Fruit fly (Drosophila melanogaster) whole organism, embryonic: ENCODE measurements around the gene dpr18.

Experiments used
- Asciz ChIP-seq: fragments of 200-800 bp; sonication (Bioruptor generic); optimal IDR thresholded peaks from 2 replicates; lab custom pipeline; 2017; ENCODE audit warnings: missing biosample characterization, mild to moderate bottlenecking, missing genetic modification characterization, missing genetic modification reagents
- CG10543 ChIP-seq: fragments of 200-800 bp; sonication (Bioruptor generic); optimal IDR thresholded peaks from 3 replicates; lab custom pipeline; 2017; ENCODE audit warnings: missing biosample characterization, mild to moderate bottlenecking, missing genetic modification characterization, moderate library complexity
- CG13287 ChIP-seq: fragments of 200-800 bp; sonication (Bioruptor generic); IDR thresholded peaks from 2 replicates; pipeline ENCODE4 v1.3.6; 2022; ENCODE audit warnings: missing biosample characterization, missing genetic modification characterization; ENCODE audit not compliant: partially characterized antibody
- CG1529 ChIP-seq: fragments of 200-800 bp; sonication (Bioruptor generic); optimal IDR thresholded peaks from 3 replicates; lab custom pipeline; 2018; ENCODE audit warnings: missing biosample characterization, missing genetic modification characterization
- CG16813 ChIP-seq: fragments of 200-800 bp; sonication (Bioruptor generic); IDR thresholded peaks from 3 replicates; pipeline ENCODE4 v1.3.6; 2022; ENCODE audit warnings: missing biosample characterization, missing genetic modification characterization; ENCODE audit not compliant: partially characterized antibody
- CG2129 ChIP-seq: fragments of 200-800 bp; sonication (Bioruptor generic); IDR thresholded peaks from 2 replicates; pipeline ENCODE4 v1.3.6; 2022; ENCODE audit warnings: missing biosample characterization, missing genetic modification characterization; ENCODE audit not compliant: partially characterized antibody
- CG2199 ChIP-seq: fragments of 200-800 bp; sonication (Bioruptor generic); IDR thresholded peaks from 3 replicates; pipeline ENCODE4 v1.3.6; 2022; ENCODE audit warnings: missing biosample characterization, missing genetic modification characterization
- CG2712 ChIP-seq: fragments of 200-800 bp; optimal IDR thresholded peaks from 3 replicates; lab custom pipeline; 2019; ENCODE audit warnings: missing biosample characterization, mild to moderate bottlenecking, missing genetic modification characterization, moderate library complexity
- CG30403 ChIP-seq: fragments of 200-800 bp; sonication (Bioruptor generic); optimal IDR thresholded peaks from 3 replicates; lab custom pipeline; 2016; ENCODE audit warnings: missing biosample characterization, missing genetic modification characterization
- CG3281 ChIP-seq: fragments of 200-800 bp; sonication (Bioruptor generic); optimal IDR thresholded peaks from 3 replicates; lab custom pipeline; 2017; ENCODE audit warnings: missing biosample characterization, mild to moderate bottlenecking, missing genetic modification characterization
- CG4617 ChIP-seq: fragments of 200-800 bp; sonication (Bioruptor generic); optimal IDR thresholded peaks from 3 replicates; lab custom pipeline; 2016; ENCODE audit warnings: missing biosample characterization, missing genetic modification characterization, borderline replicate concordance
- CG7556 ChIP-seq: fragments of 200-800 bp; sonication (Bioruptor generic); optimal IDR thresholded peaks from 2 replicates; lab custom pipeline; 2017; ENCODE audit warnings: missing biosample characterization, mild to moderate bottlenecking, missing genetic modification characterization
- CG7786 ChIP-seq: fragments of 200-800 bp; sonication (Bioruptor generic); optimal IDR thresholded peaks from 2 replicates; lab custom pipeline; 2016; ENCODE audit warnings: missing biosample characterization, missing genetic modification characterization
- CG7928 ChIP-seq: fragments of 200-800 bp; sonication (Bioruptor generic); optimal IDR thresholded peaks from 2 replicates; lab custom pipeline; 2017; ENCODE audit warnings: missing biosample characterization, mild to moderate bottlenecking, missing genetic modification characterization
- CTCF ChIP-seq: fragments of 200-800 bp; sonication (Bioruptor generic); optimal IDR thresholded peaks from 2 replicates; lab custom pipeline; 2017; ENCODE audit warnings: missing biosample characterization, mild to moderate bottlenecking, missing genetic modification characterization, moderate library complexity
- Camta ChIP-seq: fragments of 200-800 bp; sonication (Bioruptor generic); optimal IDR thresholded peaks from 2 replicates; lab custom pipeline; 2016; ENCODE audit warnings: missing biosample characterization, missing genetic modification characterization
- Dek ChIP-seq: fragments of 200-800 bp; sonication (Bioruptor generic); optimal IDR thresholded peaks from 3 replicates; lab custom pipeline; 2019; ENCODE audit warnings: missing biosample characterization, mild to moderate bottlenecking, missing genetic modification characterization, moderate library complexity
- Ets65A ChIP-seq: fragments of 200-800 bp; sonication (Bioruptor generic); peaks from one replicate; lab custom pipeline; 2016; ENCODE audit warnings: missing biosample characterization, missing genetic modification characterization
- HLH4C ChIP-seq: fragments of 200-800 bp; sonication (Bioruptor generic); IDR thresholded peaks from 3 replicates; pipeline ENCODE4 v1.3.6; 2022; ENCODE audit warnings: missing biosample characterization, missing genetic modification characterization; ENCODE audit not compliant: partially characterized antibody
- Hr78 ChIP-seq, 2 experiments: fragments of 200-800 bp in 1 of 2; fragments of >200 bp in 1 of 2; sonication (Bioruptor generic) in 1 of 2; optimal IDR thresholded peaks; 2 replicates each; lab custom pipeline; 2017 to 2019; ENCODE audit warnings: missing biosample characterization in 2 of 2, missing genetic modification characterization in 2 of 2, mild to moderate bottlenecking in 1 of 2, moderate library complexity in 1 of 2
- Max ChIP-seq: fragments of 200-800 bp; sonication (Bioruptor generic); optimal IDR thresholded peaks from 2 replicates; lab custom pipeline; 2016; ENCODE audit warnings: missing biosample characterization, mild to moderate bottlenecking, missing genetic modification characterization
- Oli ChIP-seq: fragments of 200-800 bp; sonication (Bioruptor generic); optimal IDR thresholded peaks from 2 replicates; lab custom pipeline; 2018; ENCODE audit warnings: missing biosample characterization, mild to moderate bottlenecking, missing genetic modification characterization, moderate library complexity
- Poxn ChIP-seq: fragments of 200-800 bp; sonication (Bioruptor generic); IDR thresholded peaks from 2 replicates; pipeline ENCODE4 v1.3.6; 2022; ENCODE audit warnings: missing biosample characterization, missing genetic modification characterization
- Ptx1 ChIP-seq: fragments of 200-800 bp; sonication (Bioruptor generic); IDR thresholded peaks from 2 replicates; pipeline ENCODE4 v1.3.6; 2022; ENCODE audit warnings: missing biosample characterization, missing genetic modification characterization
- Ravus ChIP-seq: fragments of 200-800 bp; sonication (Bioruptor generic); IDR thresholded peaks from 2 replicates; pipeline ENCODE4 v1.3.6; 2022; ENCODE audit warnings: missing biosample characterization, missing genetic modification characterization
- Rfx ChIP-seq: fragments of 200-800 bp; sonication (Bioruptor generic); IDR thresholded peaks from 2 replicates; pipeline ENCODE4 v1.3.6; 2022; ENCODE audit warnings: missing biosample characterization, missing genetic modification characterization
- Sry-δ ChIP-seq: fragments of 200-800 bp; sonication (Bioruptor generic); optimal IDR thresholded peaks from 2 replicates; lab custom pipeline; 2016; ENCODE audit warnings: missing biosample characterization, missing genetic modification characterization
- Stat92E ChIP-seq, 3 experiments: fragments of >200 bp in 2 of 3; fragments of 200-800 bp in 1 of 3; sonication (Bioruptor generic) in 1 of 3; optimal IDR thresholded peaks; 2 replicates each; lab custom pipeline; 2017 to 2019; ENCODE audit warnings: missing biosample characterization in 3 of 3, missing genetic modification characterization in 3 of 3, mild to moderate bottlenecking in 1 of 3, moderate library complexity in 1 of 3
- Tbp ChIP-seq: fragments of >200 bp; optimal IDR thresholded peaks from 2 replicates; lab custom pipeline; 2018; ENCODE audit warnings: missing biosample characterization, missing genetic modification characterization
- abd-A ChIP-seq: fragments of 200-800 bp; sonication (Bioruptor generic); optimal IDR thresholded peaks from 3 replicates; lab custom pipeline; 2019; ENCODE audit warnings: missing biosample characterization, mild to moderate bottlenecking, missing genetic modification characterization, moderate library complexity
- ara ChIP-seq: fragments of 200-800 bp; sonication (Bioruptor generic); IDR thresholded peaks from 2 replicates; pipeline ENCODE4 v1.3.6; 2022; ENCODE audit warnings: missing biosample characterization, missing genetic modification characterization
- bbx ChIP-seq: fragments of 200-800 bp; sonication (Bioruptor generic); IDR thresholded peaks from 2 replicates; pipeline ENCODE4 v1.3.6; 2022; ENCODE audit warnings: missing biosample characterization, missing genetic modification characterization; ENCODE audit not compliant: partially characterized antibody
- btn ChIP-seq: fragments of 200-800 bp; sonication (Bioruptor generic); optimal IDR thresholded peaks from 2 replicates; lab custom pipeline; 2016; ENCODE audit warnings: missing biosample characterization, missing genetic modification characterization
- chinmo ChIP-seq: fragments of 200-800 bp; sonication (Bioruptor generic); IDR thresholded peaks from 4 replicates; pipeline ENCODE4 v1.3.6; 2022; ENCODE audit warnings: missing biosample characterization, missing genetic modification characterization; ENCODE audit not compliant: partially characterized antibody
- corto ChIP-seq: fragments of 200-800 bp; sonication (Bioruptor generic); optimal IDR thresholded peaks from 2 replicates; lab custom pipeline; 2016; ENCODE audit warnings: missing biosample characterization, mild to moderate bottlenecking, missing genetic modification characterization, moderate library complexity
- fd3F ChIP-seq: fragments of 200-800 bp; sonication (Bioruptor generic); optimal IDR thresholded peaks from 2 replicates; lab custom pipeline; 2018; ENCODE audit warnings: missing biosample characterization, mild to moderate bottlenecking, missing genetic modification characterization, moderate library complexity
- ftz-f1 ChIP-seq: fragments of 200-800 bp; sonication (Bioruptor generic); optimal IDR thresholded peaks from 2 replicates; lab custom pipeline; 2016; ENCODE audit warnings: missing biosample characterization, missing genetic modification characterization
- gem ChIP-seq: fragments of 200-800 bp; sonication (Bioruptor generic); optimal IDR thresholded peaks from 2 replicates; lab custom pipeline; 2019; ENCODE audit warnings: missing biosample characterization, mild to moderate bottlenecking, missing genetic modification characterization, moderate library complexity
- hb ChIP-seq: fragments of 200-800 bp; sonication (Bioruptor generic); IDR thresholded peaks from 3 replicates; pipeline ENCODE4 v1.3.6; 2022; ENCODE audit warnings: missing biosample characterization, missing genetic modification characterization; ENCODE audit not compliant: partially characterized antibody
- inv ChIP-seq: fragments of 200-800 bp; sonication (Bioruptor generic); IDR thresholded peaks from 2 replicates; pipeline ENCODE4 v1.3.6; 2022; ENCODE audit warnings: missing biosample characterization, missing genetic modification characterization; ENCODE audit not compliant: partially characterized antibody
- lilli ChIP-seq: fragments of 200-800 bp; sonication (Bioruptor generic); optimal IDR thresholded peaks from 3 replicates; lab custom pipeline; 2016; ENCODE audit warnings: missing biosample characterization, missing genetic modification characterization
- mirr ChIP-seq: fragments of 200-800 bp; sonication (Bioruptor generic); optimal IDR thresholded peaks from 3 replicates; lab custom pipeline; 2018; ENCODE audit warnings: missing biosample characterization, mild to moderate bottlenecking, missing genetic modification characterization
- peb ChIP-seq: fragments of 200-800 bp; sonication (Bioruptor generic); IDR thresholded peaks from 2 replicates; pipeline ENCODE4 v1.3.6; 2022; ENCODE audit warnings: missing biosample characterization, missing genetic modification characterization
- sd ChIP-seq: fragments of 200-800 bp; sonication (Bioruptor generic); optimal IDR thresholded peaks from 3 replicates; lab custom pipeline; 2018; ENCODE audit warnings: missing biosample characterization, mild to moderate bottlenecking, missing genetic modification characterization, moderate library complexity
- slp2 ChIP-seq: fragments of 200-800 bp; sonication (Bioruptor generic); optimal IDR thresholded peaks from 2 replicates; lab custom pipeline; 2016; ENCODE audit warnings: missing biosample characterization, missing genetic modification characterization
- sna ChIP-seq: fragments of 200-800 bp; sonication (Bioruptor generic); IDR thresholded peaks from 2 replicates; pipeline ENCODE4 v1.3.6; 2022; ENCODE audit warnings: missing biosample characterization, missing genetic modification characterization; ENCODE audit not compliant: partially characterized antibody
- sqz ChIP-seq: fragments of 200-800 bp; sonication (Bioruptor generic); optimal IDR thresholded peaks from 3 replicates; lab custom pipeline; 2018; ENCODE audit warnings: missing biosample characterization, mild to moderate bottlenecking, missing genetic modification characterization
- unc-4 ChIP-seq: fragments of 200-800 bp; sonication (Bioruptor generic); IDR thresholded peaks from 2 replicates; pipeline ENCODE4 v1.3.6; 2022; ENCODE audit warnings: missing biosample characterization, missing genetic modification characterization; ENCODE audit not compliant: partially characterized antibody
- wdn ChIP-seq: fragments of 200-800 bp; sonication (Bioruptor generic); IDR thresholded peaks from 2 replicates; pipeline ENCODE4 v1.3.6; 2022; ENCODE audit warnings: missing biosample characterization, missing genetic modification characterization
- z ChIP-seq: fragments of 200-800 bp; sonication (Bioruptor generic); IDR thresholded peaks from 3 replicates; pipeline ENCODE4 v1.3.6; 2022; ENCODE audit warnings: missing biosample characterization, missing genetic modification characterization

The dpr18 gene

DNA sequence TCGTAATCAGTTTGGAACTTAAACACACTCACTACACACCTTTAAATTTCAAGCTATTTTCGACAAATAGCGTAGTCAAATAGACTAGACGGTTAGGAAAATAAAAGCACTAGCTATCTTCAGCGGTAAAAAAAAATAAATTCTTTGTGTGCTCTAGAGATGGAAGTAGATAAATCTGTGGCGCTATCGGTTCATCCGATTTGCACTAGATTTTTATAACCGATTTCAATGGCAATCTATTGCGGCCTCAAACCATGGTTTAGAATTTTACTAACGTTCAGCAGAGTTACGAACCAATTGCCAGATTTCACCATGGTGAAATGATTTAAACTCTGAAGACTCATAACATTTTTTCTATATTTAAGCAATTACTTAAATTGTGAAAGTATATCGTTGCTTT is 33.0 kb downstream of the dpr18 start (continued):
- TF ChIP-seq sqz (GFP tag; lab: Kevin White, UChicago) = peak; percentile 26
- TF ChIP-seq abd-A = peak; percentile 25
- TF ChIP-seq Asciz = peak; percentile 2
- TF ChIP-seq bbx = peak; percentile 68
- TF ChIP-seq CG2129 (GFP tag; lab: Robert Waterston, UW) = peak; percentile 38
- 0 out of 4 replicates have a peak, but pooled peaks have one; percentile 69 for TF ChIP-seq chinmo (GFP tag; lab: Robert Waterston, UW)
- TF ChIP-seq Rfx = peak; percentile 49; the same call in 1 of the 2 replicates
- TF ChIP-seq Camta (GFP tag; lab: Kevin White, UChicago) = no peak
- peak; percentile 52 for TF ChIP-seq CG4617 (GFP tag; lab: Kevin White, UChicago)
- no peak for TF ChIP-seq corto (GFP tag; lab: Kevin White, UChicago)
- TF ChIP-seq lilli (GFP tag; lab: Kevin White, UChicago) = peak; percentile 36
- 0 out of 2 replicates have a peak, but pooled peaks have one; percentile 17 for TF ChIP-seq Ptx1 (GFP tag; lab: Robert Waterston, UW)
- TF ChIP-seq Poxn (GFP tag; lab: Robert Waterston, UW) = no peak
- no peak for TF ChIP-seq ara (GFP tag; lab: Robert Waterston, UW)
- peak; percentile 1 for TF ChIP-seq gem
- no peak for TF ChIP-seq Oli
- TF ChIP-seq CG3281 (GFP tag; lab: Kevin White, UChicago) = no peak
- peak; percentile 20 for TF ChIP-seq ftz-f1 (GFP tag; lab: Kevin White, UChicago)
- TF ChIP-seq CTCF (GFP tag; lab: Kevin White, UChicago) = peak; percentile 83
- TF ChIP-seq CG2199 (GFP tag; lab: Robert Waterston, UW) = peak; percentile 46; the same call in 2 of the 3 replicates
- TF ChIP-seq slp2 (GFP tag; lab: Kevin White, UChicago) = no peak
- TF ChIP-seq CG13287 (GFP tag; lab: Robert Waterston, UW) = peak; percentile 84
- peak; percentile 17 for TF ChIP-seq CG30403 (GFP tag; lab: Kevin White, UChicago)
- TF ChIP-seq CG2712 (tag; lab: Kevin White, UChicago) = peak; percentile 47
- peak; percentile 54; the same call in 1 of the 3 replicates for TF ChIP-seq hb (GFP tag; lab: Robert Waterston, UW)
- peak; percentile 98 for TF ChIP-seq Sry-δ (GFP tag; lab: Kevin White, UChicago)
- TF ChIP-seq Tbp = no peak
- peak; percentile 77 for TF ChIP-seq unc-4 (GFP tag; lab: Robert Waterston, UW)
- peak; percentile 71 for TF ChIP-seq CG16813 (GFP tag; lab: Robert Waterston, UW)
- peak; percentile 16 for TF ChIP-seq Dek (tag; lab: Kevin White, UChicago)
- TF ChIP-seq Stat92E (GFP tag; optimal IDR thresholded peaks at IDR 0.05; lab: Kevin White, UChicago) = no peak
- TF ChIP-seq fd3F (GFP tag; lab: Kevin White, UChicago) = no peak
- peak; percentile 55; the same call in 1 of the 2 replicates for TF ChIP-seq sna
- TF ChIP-seq CG7556 (GFP tag; lab: Kevin White, UChicago) = no peak
- peak; percentile 57; the same call in 1 of the 3 replicates for TF ChIP-seq HLH4C (GFP tag; lab: Robert Waterston, UW)
- peak; percentile 70 for TF ChIP-seq inv
- TF ChIP-seq, all 482 proteins: peak for 120

DNA sequence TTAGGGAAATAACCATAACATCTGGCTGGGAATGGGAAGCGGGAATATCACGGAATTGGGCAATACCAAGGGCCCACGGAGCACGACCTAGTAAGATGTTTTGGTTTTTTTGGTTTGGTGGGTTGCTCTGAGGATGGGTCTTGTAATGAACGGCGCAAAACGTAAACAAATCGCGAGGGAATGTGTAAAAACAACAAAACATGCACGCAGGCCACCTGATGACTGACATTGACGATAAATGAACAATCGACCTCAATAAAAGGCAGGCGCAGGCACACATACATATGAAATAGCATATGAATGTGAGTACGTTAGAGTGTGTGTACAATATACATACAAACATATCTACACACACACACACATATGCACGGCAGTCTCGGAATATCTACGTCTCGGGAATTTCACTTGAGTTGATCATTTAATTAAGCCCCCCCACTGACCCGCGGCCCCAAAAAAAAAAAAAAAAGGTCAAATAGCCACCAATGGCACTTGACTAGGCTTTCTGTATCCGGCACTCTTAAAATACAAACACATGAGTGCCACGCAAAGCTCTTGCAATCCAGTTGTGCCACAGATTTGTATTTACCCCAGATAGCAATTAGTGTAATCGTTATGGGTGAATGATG is 37.3 kb downstream of the dpr18 start:
- TF ChIP-seq peb (GFP tag; lab: Robert Waterston, UW) = no peak
- TF ChIP-seq CG7786 = no peak
- TF ChIP-seq z (GFP tag; lab: Robert Waterston, UW) = no peak
- TF ChIP-seq Ravus = no peak
- peak; percentile 44 for TF ChIP-seq CG10543 (GFP tag; lab: Kevin White, UChicago)
- peak in 1 of 2 experiments; percentile 73 for TF ChIP-seq Hr78 (GFP tag; optimal IDR thresholded peaks at IDR 0.05; lab: Kevin White, UChicago)
- TF ChIP-seq Tbp = no peak
- no peak for TF ChIP-seq wdn (GFP tag; lab: Robert Waterston, UW)
- peak; percentile 94 for TF ChIP-seq sd (tag; lab: Kevin White, UChicago)
- no peak for TF ChIP-seq CG7928 (GFP tag; lab: Kevin White, UChicago)
- TF ChIP-seq CG1529 = no peak
- TF ChIP-seq Max = no peak
- TF ChIP-seq btn (GFP tag; lab: Kevin White, UChicago) = no peak
- TF ChIP-seq inv = no peak
- no peak for TF ChIP-seq Ets65A (GFP tag; lab: Kevin White, UChicago)
- TF ChIP-seq mirr (GFP tag; lab: Kevin White, UChicago) = peak; percentile 11
